Fruit fly (Drosophila melanogaster) whole organism, prepupa: ENCODE results near the gene mAChR-B.

Experiments
- Blimp-1 ChIP-seq: fragments of 200-800 bp; sonication (Bioruptor generic); optimal IDR thresholded peaks from 3 replicates; lab custom pipeline; 2017; ENCODE audit warnings: missing biosample characterization, missing genetic modification characterization, mild to moderate bottlenecking, moderate library complexity, missing genetic modification reagents
- CG10631 ChIP-seq: fragments of 200-800 bp; sonication (Bioruptor generic); optimal IDR thresholded peaks from 2 replicates; lab custom pipeline; 2016; ENCODE audit warnings: missing biosample characterization, missing genetic modification characterization
- CG10669 ChIP-seq: fragments of 200-800 bp; sonication (Bioruptor generic); optimal IDR thresholded peaks from 3 replicates; lab custom pipeline; 2018; ENCODE audit warnings: missing biosample characterization, mild to moderate bottlenecking, missing genetic modification characterization, moderate library complexity
- CG11294 ChIP-seq: fragments of 200-800 bp; sonication (Bioruptor generic); IDR thresholded peaks from 2 replicates; pipeline ENCODE4 v1.3.6; 2022; ENCODE audit warnings: missing biosample characterization, missing genetic modification characterization
- CG15336 ChIP-seq: fragments of 200-800 bp; sonication (Bioruptor generic); IDR thresholded peaks from 2 replicates; pipeline ENCODE4 v1.3.6; 2022; ENCODE audit warnings: missing biosample characterization, missing genetic modification characterization
- CG16779 ChIP-seq: fragments of 200-800 bp; sonication (Bioruptor generic); optimal IDR thresholded peaks from 3 replicates; lab custom pipeline; 2017; ENCODE audit warnings: missing biosample characterization, mild to moderate bottlenecking, missing genetic modification characterization
- CG31627 ChIP-seq: fragments of 200-800 bp; sonication (Bioruptor generic); optimal IDR thresholded peaks from 3 replicates; lab custom pipeline; 2016; ENCODE audit warnings: missing biosample characterization, missing genetic modification characterization
- CG32006 ChIP-seq: fragments of 200-800 bp; sonication (Bioruptor generic); optimal IDR thresholded peaks from 3 replicates; lab custom pipeline; 2017; ENCODE audit warnings: missing biosample characterization, mild to moderate bottlenecking, missing genetic modification characterization
- CG34406 ChIP-seq: fragments of 200-800 bp; sonication (Bioruptor generic); optimal IDR thresholded peaks from 3 replicates; lab custom pipeline; 2016; ENCODE audit warnings: missing biosample characterization, missing genetic modification characterization
- CG3919 ChIP-seq: fragments of 200-800 bp; sonication (Bioruptor generic); optimal IDR thresholded peaks from 3 replicates; lab custom pipeline; 2016; ENCODE audit warnings: missing biosample characterization, missing genetic modification characterization
- CG4318 ChIP-seq: fragments of 200-800 bp; sonication (Bioruptor generic); optimal IDR thresholded peaks from 3 replicates; lab custom pipeline; 2017; ENCODE audit warnings: missing biosample characterization, mild to moderate bottlenecking, missing genetic modification characterization
- CG6163 ChIP-seq: fragments of 200-800 bp; sonication (Bioruptor generic); IDR thresholded peaks from 3 replicates; pipeline ENCODE4 v1.3.6; 2022; ENCODE audit warnings: missing biosample characterization, missing genetic modification characterization
- CG6276 ChIP-seq: fragments of 200-800 bp; sonication (Bioruptor generic); optimal IDR thresholded peaks from 2 replicates; lab custom pipeline; 2017; ENCODE audit warnings: missing biosample characterization, mild to moderate bottlenecking, missing genetic modification characterization
- CG6792 ChIP-seq: fragments of 200-800 bp; sonication (Bioruptor generic); optimal IDR thresholded peaks from 3 replicates; lab custom pipeline; 2016; ENCODE audit warnings: missing biosample characterization, missing genetic modification characterization
- CG6808 ChIP-seq: fragments of 200-800 bp; sonication (Bioruptor generic); optimal IDR thresholded peaks from 3 replicates; lab custom pipeline; 2017; ENCODE audit warnings: missing biosample characterization, missing genetic modification characterization, mild to moderate bottlenecking, moderate library complexity, missing genetic modification reagents
- CG7368 ChIP-seq: fragments of 200-800 bp; sonication (Bioruptor generic); optimal IDR thresholded peaks from 3 replicates; lab custom pipeline; 2016; ENCODE audit warnings: missing biosample characterization, missing genetic modification characterization
- CG8119 ChIP-seq: fragments of 200-800 bp; sonication (Bioruptor generic); IDR thresholded peaks from 3 replicates; pipeline ENCODE4 v1.3.6; 2022; ENCODE audit warnings: missing biosample characterization, missing genetic modification characterization
- CG8319 ChIP-seq: fragments of 200-800 bp; sonication (Bioruptor generic); optimal IDR thresholded peaks from 3 replicates; lab custom pipeline; 2016; ENCODE audit warnings: missing biosample characterization, missing genetic modification characterization
- CG8632 ChIP-seq: fragments of 200-800 bp; sonication (Bioruptor generic); optimal IDR thresholded peaks from 3 replicates; lab custom pipeline; 2016; ENCODE audit warnings: missing biosample characterization, missing genetic modification characterization
- CG9139 ChIP-seq: fragments of 200-800 bp; sonication (Bioruptor generic); optimal IDR thresholded peaks from 3 replicates; lab custom pipeline; 2017; ENCODE audit warnings: missing biosample characterization, mild to moderate bottlenecking, missing genetic modification characterization
- Eip78C ChIP-seq: fragments of 200-800 bp; sonication (Bioruptor generic); peaks from one replicate; lab custom pipeline; 2016; ENCODE audit warnings: missing biosample characterization, missing genetic modification characterization
- Eip93F ChIP-seq: fragments of 200-800 bp; sonication (Bioruptor generic); optimal IDR thresholded peaks from 2 replicates; lab custom pipeline; 2016; ENCODE audit warnings: missing biosample characterization, mild to moderate bottlenecking, missing genetic modification characterization
- Hr39 ChIP-seq: fragments of 200-800 bp; sonication (Bioruptor generic); optimal IDR thresholded peaks from 2 replicates; lab custom pipeline; 2016; ENCODE audit warnings: missing biosample characterization, missing genetic modification characterization
- Hr4 ChIP-seq: fragments of 200-800 bp; sonication (Bioruptor generic); optimal IDR thresholded peaks from 3 replicates; lab custom pipeline; 2016; ENCODE audit warnings: missing biosample characterization, missing genetic modification characterization
- Lpt ChIP-seq: fragments of 200-800 bp; sonication (Bioruptor generic); optimal IDR thresholded peaks from 3 replicates; lab custom pipeline; 2016; ENCODE audit warnings: missing biosample characterization, missing genetic modification characterization
- Met ChIP-seq: fragments of 200-800 bp; sonication (Bioruptor generic); optimal IDR thresholded peaks from 3 replicates; lab custom pipeline; 2016; ENCODE audit warnings: missing biosample characterization, missing genetic modification characterization
- Smox ChIP-seq: fragments of 200-800 bp; sonication (Bioruptor generic); optimal IDR thresholded peaks from 3 replicates; lab custom pipeline; 2016; ENCODE audit warnings: missing biosample characterization, missing genetic modification characterization
- Sox102F ChIP-seq: fragments of 200-800 bp; sonication (Bioruptor generic); optimal IDR thresholded peaks from 2 replicates; lab custom pipeline; 2016; ENCODE audit warnings: missing biosample characterization, mild to moderate bottlenecking, missing genetic modification characterization
- Sox15 ChIP-seq: fragments of 200-800 bp; sonication (Bioruptor generic); optimal IDR thresholded peaks from 3 replicates; lab custom pipeline; 2016; ENCODE audit warnings: missing biosample characterization, missing genetic modification characterization
- acj6 ChIP-seq: fragments of 200-800 bp; sonication (Bioruptor generic); optimal IDR thresholded peaks from 3 replicates; lab custom pipeline; 2016; ENCODE audit warnings: missing biosample characterization, missing genetic modification characterization
- cyc ChIP-seq: fragments of 200-800 bp; sonication (Bioruptor generic); optimal IDR thresholded peaks from 3 replicates; lab custom pipeline; 2016; ENCODE audit warnings: missing biosample characterization, missing genetic modification characterization
- dsx ChIP-seq: fragments of 200-800 bp; optimal IDR thresholded peaks from 3 replicates; lab custom pipeline; 2019; ENCODE audit warnings: missing biosample characterization, mild to moderate bottlenecking, missing genetic modification characterization, moderate library complexity; ENCODE audit not compliant: poor library complexity, severe bottlenecking
- esn ChIP-seq: fragments of 200-800 bp; sonication (Bioruptor generic); optimal IDR thresholded peaks from 2 replicates; lab custom pipeline; 2016; ENCODE audit warnings: missing biosample characterization, mild to moderate bottlenecking, missing genetic modification characterization, moderate library complexity
- fd59A ChIP-seq: fragments of 200-800 bp; sonication (Bioruptor generic); optimal IDR thresholded peaks from 2 replicates; lab custom pipeline; 2017; ENCODE audit warnings: missing biosample characterization, mild to moderate bottlenecking, missing genetic modification characterization, missing genetic modification reagents
- fd85E ChIP-seq: fragments of 200-800 bp; sonication (Bioruptor generic); optimal IDR thresholded peaks from 3 replicates; lab custom pipeline; 2016; ENCODE audit warnings: missing biosample characterization, missing genetic modification characterization
- fkh ChIP-seq: fragments of 200-800 bp; sonication (Bioruptor generic); optimal IDR thresholded peaks from 3 replicates; lab custom pipeline; 2017; ENCODE audit warnings: missing biosample characterization, mild to moderate bottlenecking, missing genetic modification characterization, moderate library complexity
- pdm3 ChIP-seq: fragments of 200-800 bp; sonication (Bioruptor generic); optimal IDR thresholded peaks from 3 replicates; lab custom pipeline; 2016; ENCODE audit warnings: missing biosample characterization, missing genetic modification characterization
- salr ChIP-seq, 2 experiments: fragments of 200-800 bp; sonication (Bioruptor generic); optimal IDR thresholded peaks; 3 replicates each; lab custom pipeline; 2016 to 2018; ENCODE audit warnings: missing biosample characterization in 2 of 2, missing genetic modification characterization in 2 of 2, mild to moderate bottlenecking in 1 of 2
- ss ChIP-seq, 2 experiments: fragments of 200-800 bp; sonication (Bioruptor generic); optimal IDR thresholded peaks; 2 replicates in 1 of 2; 3 replicates in 1 of 2; lab custom pipeline; 2017 to 2018; ENCODE audit warnings: mild to moderate bottlenecking in 2 of 2, missing biosample characterization in 2 of 2, missing genetic modification characterization in 2 of 2, moderate library complexity in 1 of 2
- svp ChIP-seq: fragments of 200-800 bp; sonication (Bioruptor generic); peaks from one replicate; lab custom pipeline; 2016; ENCODE audit warnings: missing biosample characterization, missing genetic modification characterization

Gene mAChR-B

DNA sequence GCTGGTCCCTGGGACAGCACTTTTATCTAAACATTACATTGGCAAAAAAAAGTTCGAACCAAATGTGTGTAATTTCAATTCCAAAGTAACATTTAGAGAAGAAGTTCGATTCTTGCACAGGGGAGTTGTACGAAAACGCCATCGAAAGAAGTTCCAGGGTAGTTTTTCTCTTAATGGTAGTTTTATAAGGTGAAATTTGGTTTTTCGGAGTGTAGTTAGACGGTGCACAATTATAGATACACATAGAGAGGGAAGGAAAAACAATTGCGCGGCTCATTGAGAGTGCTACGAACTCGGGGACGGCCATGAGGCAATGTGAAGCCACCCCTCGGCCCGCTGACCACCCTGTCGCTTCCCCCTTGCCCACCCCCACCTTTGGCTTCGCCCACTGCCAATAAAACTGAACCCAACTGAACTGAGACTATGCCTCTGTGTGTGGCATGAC lies 51.1 kb downstream of the mAChR-B start (continued):
- TF ChIP-seq CG10631 (GFP tag; lab: Kevin White, UChicago) (peak; percentile 44), CG6163 (GFP tag; lab: Robert Waterston, UW) (peak; percentile 81), Lpt (GFP tag; lab: Kevin White, UChicago) (peak; percentile 69), CG6276 (peak; percentile 64), CG8632 (GFP tag; lab: Kevin White, UChicago) (no peak), CG16779 (tag; lab: Kevin White, UChicago) (no peak), Met (no peak), dsx (GFP tag; lab: Kevin White, UChicago) (no peak), svp (no peak), cyc (GFP tag; lab: Kevin White, UChicago) (no peak), CG8119 (peak; percentile 82), CG15336 (GFP tag; lab: Robert Waterston, UW) (peak; percentile 82), CG31627 (GFP tag; lab: Kevin White, UChicago) (peak; percentile 6), CG4318 (GFP tag; lab: Kevin White, UChicago) (peak; percentile 54)

DNA sequence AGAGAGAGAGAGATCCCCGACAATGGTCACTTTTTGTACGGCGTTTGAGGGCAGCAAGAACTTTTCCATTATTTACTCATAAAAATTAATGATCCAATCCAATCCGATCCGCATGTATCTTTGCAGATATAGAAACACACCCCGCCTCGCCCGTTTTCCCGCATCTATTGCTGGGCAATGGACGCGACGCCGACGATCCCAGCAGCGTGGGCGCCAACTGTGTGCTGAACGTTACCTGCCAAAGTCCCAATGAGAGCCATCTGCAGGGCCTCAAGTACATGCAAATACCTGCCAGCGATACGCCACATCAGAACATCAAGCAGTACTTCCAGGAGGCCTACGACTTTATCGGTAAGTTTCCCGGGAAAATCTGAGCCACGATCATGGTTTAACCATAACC lies 51.9 kb downstream of the mAChR-B start:
- TF ChIP-seq dsx (GFP tag; lab: Kevin White, UChicago): no peak
- TF ChIP-seq Hr39: no peak
- TF ChIP-seq CG6163 (GFP tag; lab: Robert Waterston, UW): 0 out of 3 replicates have a peak, but pooled peaks have one; percentile 35
- TF ChIP-seq, all 60 proteins: peak for 1

DNA sequence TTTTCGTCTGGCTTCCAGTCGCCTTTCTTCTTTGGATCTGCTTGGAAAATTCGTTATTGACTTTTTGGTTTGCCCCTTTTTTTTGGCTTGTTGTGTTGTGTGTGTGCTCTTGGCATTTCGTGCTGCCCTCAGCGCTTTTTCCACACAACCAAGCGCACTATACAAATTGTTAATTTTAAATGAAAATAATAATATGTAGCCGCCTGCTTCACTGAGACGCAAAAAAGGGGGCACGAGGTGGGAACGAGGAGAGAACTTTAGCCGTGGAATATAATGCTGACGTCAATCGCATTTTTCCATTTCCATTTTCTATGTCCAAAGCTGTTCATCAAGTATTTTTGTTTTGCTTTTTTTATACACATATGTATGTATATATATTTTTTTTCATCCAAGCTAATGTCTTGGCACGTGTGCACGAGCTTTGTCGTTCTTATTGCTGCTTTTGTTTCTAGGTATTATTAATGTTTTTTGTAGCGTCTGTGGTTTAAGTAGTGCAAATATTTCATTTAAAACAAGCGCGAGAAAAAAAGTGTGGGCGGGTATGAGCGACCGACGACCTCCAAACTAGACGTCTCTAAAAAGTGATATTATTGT lies 52.8 kb downstream of the mAChR-B start:
- TF ChIP-seq Eip78C (GFP tag; lab: Kevin White, UChicago) (peak; percentile 33), Sox102F (no peak)

- peak; percentile 87 for TF ChIP-seq Smox
- peak; percentile 87 for TF ChIP-seq CG7368
- peak; percentile 92 for TF ChIP-seq acj6 (GFP tag; lab: Kevin White, UChicago)
- peak; percentile 90 for TF ChIP-seq CG34406 (GFP tag; lab: Kevin White, UChicago)
- peak; percentile 75 for TF ChIP-seq Lpt (GFP tag; lab: Kevin White, UChicago)
- TF ChIP-seq esn (GFP tag; lab: Kevin White, UChicago): peak; percentile 92
- peak; percentile 84 for TF ChIP-seq CG6163 (GFP tag; lab: Robert Waterston, UW)
- TF ChIP-seq pdm3 (GFP tag; lab: Kevin White, UChicago): peak; percentile 93
- peak; percentile 96 for TF ChIP-seq CG6808 (GFP tag; lab: Kevin White, UChicago)
- peak; percentile 91 for TF ChIP-seq Hr4 (GFP tag; lab: Kevin White, UChicago)
- TF ChIP-seq Met: peak; percentile 92
- TF ChIP-seq CG9139: peak; percentile 75
- TF ChIP-seq CG6792: peak; percentile 90
- peak; percentile 92 for TF ChIP-seq CG3919 (GFP tag; lab: Kevin White, UChicago)
- peak; percentile 98 for TF ChIP-seq Eip78C (GFP tag; lab: Kevin White, UChicago)
- peak; percentile 91 for TF ChIP-seq Sox15 (GFP tag; lab: Kevin White, UChicago)
- TF ChIP-seq Hr39: peak; percentile 89
- TF ChIP-seq CG10669 (GFP tag; lab: Kevin White, UChicago): peak; percentile 96
- TF ChIP-seq CG8319 (GFP tag; lab: Kevin White, UChicago): peak; percentile 86
- peak; percentile 89 for TF ChIP-seq CG15336 (GFP tag; lab: Robert Waterston, UW)
- peak; percentile 89 for TF ChIP-seq CG31627 (GFP tag; lab: Kevin White, UChicago)
- TF ChIP-seq fd85E: peak; percentile 36
- TF ChIP-seq fd59A (GFP tag; lab: Kevin White, UChicago): peak; percentile 94
- peak; percentile 92 for TF ChIP-seq CG8632 (GFP tag; lab: Kevin White, UChicago)
- TF ChIP-seq svp: peak; percentile 93
- TF ChIP-seq CG6276: peak; percentile 85
- TF ChIP-seq CG16779 (tag; lab: Kevin White, UChicago): peak; percentile 89
- TF ChIP-seq salr (GFP tag; optimal IDR thresholded peaks at IDR 0.05; lab: Kevin White, UChicago): peak; percentile 90 to 91
- peak; percentile 81 for TF ChIP-seq CG4318 (GFP tag; lab: Kevin White, UChicago)
- peak; percentile 57 for TF ChIP-seq Blimp-1 (GFP tag; lab: Kevin White, UChicago)
- TF ChIP-seq CG32006 (GFP tag; lab: Kevin White, UChicago): peak; percentile 95
- TF ChIP-seq ss (GFP tag; optimal IDR thresholded peaks at IDR 0.05; lab: Kevin White, UChicago): peak; percentile 91 to 95
- no peak for TF ChIP-seq Eip93F (GFP tag; lab: Kevin White, UChicago)
- TF ChIP-seq fkh (GFP tag; lab: Kevin White, UChicago): peak; percentile 49
- TF ChIP-seq CG11294 (GFP tag; lab: Robert Waterston, UW): peak; percentile 72
These were observed 54.1 kb downstream of the mAChR-B start for dm6 chr3R:8112880-8113832.
